Worm (Caenorhabditis elegans) whole organism, mixed stage, embryonic: ENCODE results near the gene ubc-26.

Experiments used
- ceh-43 ChIP-seq: fragments of 200-800 bp; sonication (Bioruptor generic); optimal IDR thresholded peaks from 2 replicates; lab custom pipeline; 2018; ENCODE audit warnings: mild to moderate bottlenecking, missing genetic modification characterization, moderate library complexity, missing compliant biosample characterization
- lin-13 ChIP-seq: fragments of 150-350 bp; optimal IDR thresholded peaks from 2 replicates; lab custom pipeline; 2014; ENCODE audit warnings: missing biosample characterization, missing genetic modification characterization
- lsy-2 ChIP-seq: fragments of 150-350 bp; optimal IDR thresholded peaks from 2 replicates; lab custom pipeline; 2014; ENCODE audit warnings: missing biosample characterization, missing genetic modification characterization
- mab-5 ChIP-seq: fragments of 150-350 bp; optimal IDR thresholded peaks from 2 replicates; lab custom pipeline; 2014; ENCODE audit warnings: missing biosample characterization, missing genetic modification characterization
- mls-2 ChIP-seq: sonication (generic microtip); optimal IDR thresholded peaks from 2 replicates; lab custom pipeline; 2016; ENCODE audit warnings: mild to moderate bottlenecking, missing genetic modification characterization, moderate library complexity, missing compliant biosample characterization
- nhr-12 ChIP-seq: fragments of 150-350 bp; optimal IDR thresholded peaks from 2 replicates; lab custom pipeline; 2014; ENCODE audit warnings: missing biosample characterization, missing genetic modification characterization
- nhr-237 ChIP-seq: fragments of 150-350 bp; optimal IDR thresholded peaks from 2 replicates; lab custom pipeline; 2014; ENCODE audit warnings: missing biosample characterization, missing genetic modification characterization
- nhr-76 ChIP-seq: sonication (generic microtip); optimal IDR thresholded peaks from 2 replicates; lab custom pipeline; 2017; ENCODE audit warnings: missing biosample characterization, missing genetic modification characterization
- snpc-4 ChIP-seq: fragments of 150-350 bp; optimal IDR thresholded peaks from 2 replicates; lab custom pipeline; 2014; ENCODE audit warnings: missing biosample characterization, missing genetic modification characterization
- sptf-1 ChIP-seq: sonication (generic microtip); optimal IDR thresholded peaks from 2 replicates; lab custom pipeline; 2017; ENCODE audit warnings: mild to moderate bottlenecking, missing genetic modification characterization, moderate library complexity, missing compliant biosample characterization
- unc-39 ChIP-seq: fragments of 150-350 bp; optimal IDR thresholded peaks from 2 replicates; lab custom pipeline; 2014; ENCODE audit warnings: missing biosample characterization, missing genetic modification characterization
- unc-62 ChIP-seq: fragments of 150-350 bp; optimal IDR thresholded peaks from 2 replicates; lab custom pipeline; 2014; ENCODE audit warnings: missing biosample characterization, missing genetic modification reagents, missing genetic modification characterization
- zip-8 ChIP-seq: fragments of 150-350 bp; optimal IDR thresholded peaks from 2 replicates; lab custom pipeline; 2014; ENCODE audit warnings: missing biosample characterization, missing genetic modification characterization

DNA sequence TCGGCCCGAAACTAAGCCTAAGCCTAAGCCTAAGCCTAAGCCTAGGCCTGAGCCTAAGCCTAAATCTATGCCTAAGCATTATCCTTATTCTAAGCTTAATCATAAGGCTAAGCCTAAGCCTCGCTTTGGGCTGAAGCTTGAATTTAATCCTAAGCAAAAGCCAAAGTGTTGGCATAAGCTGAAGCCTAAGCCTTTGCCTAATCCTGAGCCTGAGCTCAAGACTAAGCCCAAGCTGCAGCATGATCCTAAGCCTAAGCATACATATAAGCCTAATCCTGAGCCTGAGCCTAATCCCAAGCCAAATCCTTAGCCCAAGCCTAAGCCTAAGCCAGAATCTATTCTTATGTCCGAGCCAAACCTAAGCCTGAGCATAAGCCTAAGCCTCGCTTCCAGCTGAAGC is 53.6 kb downstream of the ubc-26 start:
- TF ChIP-seq nhr-76 (no peak), lin-13 (tag; lab: Kevin White, UChicago) (no peak), ceh-43 (no peak), unc-62 (GFP tag; lab: Kevin White, UChicago) (no peak), nhr-237 (tag; lab: Kevin White, UChicago) (no peak), zip-8 (tag; lab: Kevin White, UChicago) (no peak), lsy-2 (tag; lab: Kevin White, UChicago) (no peak), nhr-12 (no peak), sptf-1 (tag; lab: Kevin White, UChicago) (no peak), snpc-4 (tag; lab: Kevin White, UChicago) (no peak), mab-5 (tag; lab: Kevin White, UChicago) (no peak), unc-39 (tag; lab: Kevin White, UChicago) (no peak), mls-2 (tag; lab: Kevin White, UChicago) (no peak)
